Worm (Caenorhabditis elegans) whole organism, young adult: ENCODE results near the gene lin-14.
A peak's percentile ranks its signal among the peaks of the same experiment; 100 is the strongest.

Experiments
- B0019.2 ChIP-seq: fragments of 200-800 bp; sonication (Bioruptor generic); conservative IDR thresholded peaks from 2 replicates; pipeline ENCODE4 v1.3.6; 2022; ENCODE audit warnings: missing genetic modification reagents, missing genetic modification characterization, missing compliant biosample characterization
- B0035.1 ChIP-seq: sonication (generic microtip); optimal IDR thresholded peaks from 2 replicates; lab custom pipeline; 2016; ENCODE audit warnings: missing genetic modification characterization, mild to moderate bottlenecking, missing compliant biosample characterization, missing genotype, missing genetic modification reagents
- B0261.1 ChIP-seq: sonication (generic microtip); optimal IDR thresholded peaks from 2 replicates; lab custom pipeline; 2016; ENCODE audit warnings: mild to moderate bottlenecking, missing genetic modification characterization, moderate library complexity, missing compliant biosample characterization
- C17E4.6 ChIP-seq: fragments of 200-800 bp; sonication (Bioruptor generic); IDR thresholded peaks from 2 replicates; pipeline ENCODE4 v1.3.6; 2022; ENCODE audit warnings: missing genetic modification reagents, missing genetic modification characterization, missing compliant biosample characterization
- F10E7.11 ChIP-seq: sonication (generic microtip); optimal IDR thresholded peaks from 2 replicates; lab custom pipeline; 2017; ENCODE audit warnings: mild to moderate bottlenecking, missing genetic modification characterization, moderate library complexity, missing compliant biosample characterization
- F49E8.2 ChIP-seq: sonication (generic microtip); optimal IDR thresholded peaks from 3 replicates; lab custom pipeline; 2017; ENCODE audit warnings: missing genetic modification characterization, mild to moderate bottlenecking, missing compliant biosample characterization, antibody characterized with exemption, moderate library complexity; ENCODE audit not compliant: insufficient read depth
- F52B5.7 ChIP-seq: sonication (generic microtip); optimal IDR thresholded peaks from 2 replicates; lab custom pipeline; 2016; ENCODE audit warnings: mild to moderate bottlenecking, missing genetic modification characterization, missing compliant biosample characterization
- K11D2.4 ChIP-seq: fragments of 200-800 bp; sonication (Bioruptor generic); IDR thresholded peaks from 2 replicates; pipeline ENCODE4 v1.3.6; 2022; ENCODE audit warnings: missing genetic modification reagents, missing genetic modification characterization, missing compliant biosample characterization
- T26A5.8 ChIP-seq: sonication (generic microtip); optimal IDR thresholded peaks from 2 replicates; lab custom pipeline; 2016; ENCODE audit warnings: missing genetic modification characterization, missing compliant biosample characterization
- Y67H2A.10 ChIP-seq: fragments of 200-800 bp; sonication (Bioruptor generic); conservative IDR thresholded peaks from 2 replicates; pipeline ENCODE4 v1.3.6; 2022; ENCODE audit warnings: missing genetic modification reagents, missing genetic modification characterization, missing compliant biosample characterization
- Y79H2A.3 ChIP-seq: fragments of 200-800 bp; sonication (Bioruptor generic); conservative IDR thresholded peaks from 2 replicates; pipeline ENCODE4 v1.3.6; 2022; ENCODE audit warnings: missing genetic modification reagents, missing genetic modification characterization, missing compliant biosample characterization
- Y95B8A.8 ChIP-seq: fragments of 200-800 bp; sonication (Bioruptor generic); IDR thresholded peaks from 2 replicates; pipeline ENCODE4 v1.3.6; 2022; ENCODE audit warnings: missing genetic modification reagents, missing genetic modification characterization, missing compliant biosample characterization
- akir-1 ChIP-seq: fragments of 200-800 bp; sonication (Bioruptor generic); optimal IDR thresholded peaks from 2 replicates; lab custom pipeline; 2018; ENCODE audit warnings: mild to moderate bottlenecking, missing genetic modification characterization, moderate library complexity, missing compliant biosample characterization
- athp-1 ChIP-seq: sonication (generic microtip); optimal IDR thresholded peaks from 2 replicates; lab custom pipeline; 2017; ENCODE audit warnings: mild to moderate bottlenecking, missing genetic modification characterization, missing compliant biosample characterization
- attf-3 ChIP-seq: fragments of 200-800 bp; sonication (Bioruptor generic); conservative IDR thresholded peaks from 2 replicates; pipeline ENCODE4 v1.3.6; 2022; ENCODE audit warnings: missing genetic modification reagents, missing genetic modification characterization, missing compliant biosample characterization
- attf-6 ChIP-seq: fragments of 200-800 bp; sonication (Bioruptor generic); IDR thresholded peaks from 2 replicates; pipeline ENCODE4 v1.3.6; 2022; ENCODE audit warnings: missing genetic modification reagents, missing genetic modification characterization, missing compliant biosample characterization
- ccch-3 ChIP-seq: fragments of 200-800 bp; sonication (Bioruptor generic); optimal IDR thresholded peaks from 2 replicates; lab custom pipeline; 2018; ENCODE audit warnings: mild to moderate bottlenecking, missing genetic modification characterization, missing compliant biosample characterization
- ceh-27 ChIP-seq: fragments of 200-800 bp; sonication (Bioruptor generic); optimal IDR thresholded peaks from 2 replicates; lab custom pipeline; 2018; ENCODE audit warnings: mild to moderate bottlenecking, missing genetic modification characterization, moderate library complexity, missing compliant biosample characterization
- ceh-40 ChIP-seq: fragments of 200-800 bp; sonication (Bioruptor generic); IDR thresholded peaks from 2 replicates; pipeline ENCODE4 v1.3.6; 2022; ENCODE audit warnings: missing genetic modification characterization, missing compliant biosample characterization
- die-1 ChIP-seq: sonication (generic microtip); optimal IDR thresholded peaks from 2 replicates; lab custom pipeline; 2016; ENCODE audit warnings: missing genotype, mild to moderate bottlenecking, missing genetic modification characterization, missing compliant biosample characterization
- efl-1 ChIP-seq: fragments of 150-350 bp; optimal IDR thresholded peaks from 2 replicates; lab custom pipeline; 2014; ENCODE audit warnings: missing biosample characterization, missing genetic modification reagents, missing genetic modification characterization
- egl-44 ChIP-seq: fragments of 200-800 bp; sonication (Bioruptor generic); IDR thresholded peaks from 2 replicates; pipeline ENCODE4 v1.3.6; 2022; ENCODE audit warnings: missing genetic modification reagents, missing genetic modification characterization, missing compliant biosample characterization
- hlh-12 ChIP-seq: sonication (generic microtip); optimal IDR thresholded peaks from 2 replicates; lab custom pipeline; 2016; ENCODE audit warnings: missing genetic modification characterization, missing compliant biosample characterization
- hsf-1 ChIP-seq: fragments of 200-800 bp; sonication (Bioruptor generic); IDR thresholded peaks from 2 replicates; pipeline ENCODE4 v1.3.6; 2022; ENCODE audit warnings: missing genetic modification reagents, missing genetic modification characterization, missing compliant biosample characterization
- lag-1 ChIP-seq: fragments of 200-800 bp; sonication (Bioruptor generic); IDR thresholded peaks from 2 replicates; pipeline ENCODE4 v1.3.6; 2022; ENCODE audit warnings: missing genetic modification reagents, missing genetic modification characterization, missing compliant biosample characterization
- let-607 ChIP-seq, 2 experiments: fragments of 200-800 bp in 1 of 2; sonication (Bioruptor generic) in 1 of 2; sonication (generic microtip) in 1 of 2; optimal IDR thresholded peaks; 2 replicates each; lab custom pipeline; 2016 to 2018; ENCODE audit warnings: mild to moderate bottlenecking in 2 of 2, missing compliant biosample characterization in 2 of 2, missing genetic modification characterization in 2 of 2, moderate library complexity in 2 of 2, missing genotype in 1 of 2
- lin-40 ChIP-seq: sonication (generic microtip); optimal IDR thresholded peaks from 2 replicates; lab custom pipeline; 2016; ENCODE audit warnings: missing genetic modification characterization, mild to moderate bottlenecking, missing compliant biosample characterization, missing genotype, missing genetic modification reagents
- lir-1 ChIP-seq: fragments of 200-800 bp; sonication (Bioruptor generic); conservative IDR thresholded peaks from 2 replicates; pipeline ENCODE4 v1.3.6; 2022; ENCODE audit warnings: missing genetic modification reagents, missing genetic modification characterization, missing compliant biosample characterization
- lsy-27 ChIP-seq: sonication (generic microtip); optimal IDR thresholded peaks from 2 replicates; lab custom pipeline; 2017; ENCODE audit warnings: missing genetic modification characterization, mild to moderate bottlenecking, missing compliant biosample characterization, antibody characterized with exemption, missing genotype, borderline replicate concordance; ENCODE audit not compliant: insufficient read depth
- madf-10 ChIP-seq: sonication (generic microtip); optimal IDR thresholded peaks from 2 replicates; lab custom pipeline; 2016; ENCODE audit warnings: mild to moderate bottlenecking, missing genetic modification characterization, missing compliant biosample characterization
- madf-3 ChIP-seq: fragments of 200-800 bp; sonication (Bioruptor generic); IDR thresholded peaks from 2 replicates; pipeline ENCODE4 v1.3.6; 2022; ENCODE audit warnings: missing genetic modification reagents, missing genetic modification characterization, missing compliant biosample characterization
- madf-8 ChIP-seq: fragments of 200-800 bp; sonication (Bioruptor generic); conservative IDR thresholded peaks from 2 replicates; pipeline ENCODE4 v1.3.6; 2022; ENCODE audit warnings: missing genetic modification reagents, missing genetic modification characterization, missing compliant biosample characterization
- mel-28 ChIP-seq: sonication (generic microtip); optimal IDR thresholded peaks from 2 replicates; lab custom pipeline; 2016; ENCODE audit warnings: borderline replicate concordance, mild to moderate bottlenecking, missing genetic modification characterization, missing compliant biosample characterization
- nhr-27 ChIP-seq: fragments of 200-800 bp; sonication (Bioruptor generic); optimal IDR thresholded peaks from 2 replicates; lab custom pipeline; 2018; ENCODE audit warnings: mild to moderate bottlenecking, missing genetic modification characterization, moderate library complexity, missing compliant biosample characterization
- rcor-1 ChIP-seq: fragments of 200-800 bp; sonication (Bioruptor generic); IDR thresholded peaks from 2 replicates; pipeline ENCODE4 v1.3.6; 2022; ENCODE audit warnings: missing genetic modification reagents, missing genetic modification characterization, missing compliant biosample characterization
- rec-8 ChIP-seq, 2 experiments: sonication (generic microtip); optimal IDR thresholded peaks; 2 replicates each; lab custom pipeline; 2016; ENCODE audit warnings: mild to moderate bottlenecking in 2 of 2, missing genetic modification characterization in 2 of 2, missing genetic modification reagents in 2 of 2, missing genotype in 2 of 2, missing biosample characterization in 1 of 2, missing compliant biosample characterization in 1 of 2, moderate library complexity in 1 of 2
- repo-1 ChIP-seq: sonication (generic microtip); optimal IDR thresholded peaks from 2 replicates; lab custom pipeline; 2017; ENCODE audit warnings: mild to moderate bottlenecking, missing genetic modification characterization, missing compliant biosample characterization
- sea-2 ChIP-seq: fragments of 200-800 bp; sonication (Bioruptor generic); IDR thresholded peaks from 2 replicates; pipeline ENCODE4 v1.3.6; 2022; ENCODE audit warnings: missing genetic modification characterization, missing compliant biosample characterization
- snpc-4 ChIP-seq, 5 experiments: fragments of 150-350 bp in 1 of 5; sonication (generic microtip) in 4 of 5; optimal IDR thresholded peaks; 2 replicates each; lab custom pipeline; 2014 to 2018; ENCODE audit warnings: missing genetic modification characterization in 5 of 5, missing biosample characterization in 3 of 5, antibody characterized with exemption in 2 of 5, mild to moderate bottlenecking in 2 of 5, missing compliant biosample characterization in 2 of 5, missing genotype in 2 of 5, moderate library complexity in 2 of 5, missing genetic modification reagents in 1 of 5
- sptf-2 ChIP-seq: fragments of 200-800 bp; sonication (Bioruptor generic); optimal IDR thresholded peaks from 2 replicates; lab custom pipeline; 2018; ENCODE audit warnings: mild to moderate bottlenecking, missing genetic modification characterization, missing compliant biosample characterization
- tbp1 ChIP-seq: fragments of 200-800 bp; sonication (Bioruptor generic); optimal IDR thresholded peaks from 2 replicates; lab custom pipeline; 2018; ENCODE audit warnings: mild to moderate bottlenecking, missing genetic modification characterization, missing compliant biosample characterization
- tbx-9 ChIP-seq: sonication (generic microtip); optimal IDR thresholded peaks from 2 replicates; lab custom pipeline; 2016; ENCODE audit warnings: borderline replicate concordance, missing genetic modification characterization, inconsistent platforms, missing compliant biosample characterization
- tlf-1 ChIP-seq: fragments of 200-800 bp; sonication (Bioruptor generic); optimal IDR thresholded peaks from 2 replicates; lab custom pipeline; 2018; ENCODE audit warnings: mild to moderate bottlenecking, missing genetic modification characterization, missing compliant biosample characterization
- unc-62 ChIP-seq: fragments of 150-350 bp; optimal IDR thresholded peaks from 2 replicates; lab custom pipeline; 2014; ENCODE audit warnings: missing biosample characterization, missing genetic modification reagents, missing genetic modification characterization
- zim-3 ChIP-seq: sonication (generic microtip); optimal IDR thresholded peaks from 2 replicates; lab custom pipeline; 2017; ENCODE audit warnings: mild to moderate bottlenecking, missing genetic modification characterization, moderate library complexity, missing compliant biosample characterization
- ztf-25 ChIP-seq: fragments of 200-800 bp; sonication (Bioruptor generic); IDR thresholded peaks from 2 replicates; pipeline ENCODE4 v1.3.6; 2022; ENCODE audit warnings: missing genetic modification reagents, missing genetic modification characterization, missing compliant biosample characterization
- ztf-28 ChIP-seq: fragments of 200-800 bp; sonication (Bioruptor generic); IDR thresholded peaks from 2 replicates; pipeline ENCODE4 v1.3.6; 2022; ENCODE audit warnings: missing genetic modification reagents, missing genetic modification characterization, missing compliant biosample characterization

lin-14 gene

ce11 chrX:11471893-11472292 is 6.5 kb downstream of the lin-14 start (continued):
- TF ChIP-seq unc-62 (GFP tag; lab: Kevin White, UChicago) (no peak), lag-1 (no peak), attf-6 (GFP tag; lab: Robert Waterston, UW) (no peak), T26A5.8 (tag; lab: Kevin White, UChicago) (no peak), rcor-1 (GFP tag; lab: Robert Waterston, UW) (no peak), ztf-25 (GFP tag; lab: Robert Waterston, UW) (no peak), hlh-12 (tag; lab: Kevin White, UChicago) (no peak), snpc-4 (GFP tag; optimal IDR thresholded peaks at IDR 0.05; lab: Kevin White, UChicago) (no peak), snpc-4 (tag; optimal IDR thresholded peaks at IDR 0.05; lab: Kevin White, UChicago) (peak in 2 of 4 experiments; percentile 22 to 43), nhr-27 (tag; lab: Kevin White, UChicago) (no peak), ceh-40 (no peak), lir-1 (GFP tag; lab: Robert Waterston, UW) (no peak; the same call in 1 of the 2 replicates), F10E7.11 (no peak), sea-2 (GFP tag; lab: Robert Waterston, UW) (no peak), madf-3 (GFP tag; lab: Robert Waterston, UW) (no peak), akir-1 (GFP tag; lab: Kevin White, UChicago) (no peak), F52B5.7 (tag; lab: Kevin White, UChicago) (peak; percentile 45), lin-40 (tag; lab: Kevin White, UChicago) (peak; percentile 53), mel-28 (tag; lab: Kevin White, UChicago) (no peak), athp-1 (tag; lab: Kevin White, UChicago) (peak; percentile 9), egl-44 (GFP tag; lab: Robert Waterston, UW) (0 out of 2 replicates have a peak, but pooled peaks have one; percentile 31), F49E8.2 (tag; lab: Kevin White, UChicago) (no peak), K11D2.4 (GFP tag; lab: Robert Waterston, UW) (peak; percentile 70; the same call in 1 of the 2 replicates), sptf-2 (GFP tag; lab: Kevin White, UChicago) (no peak), ceh-27 (peak; percentile 93), ccch-3 (no peak), madf-10 (peak; percentile 74), madf-8 (GFP tag; lab: Robert Waterston, UW) (no peak), repo-1 (tag; lab: Kevin White, UChicago) (no peak), tlf-1 (GFP tag; lab: Kevin White, UChicago) (peak; percentile 57), C17E4.6 (GFP tag; lab: Robert Waterston, UW) (no peak), ztf-28 (no peak), attf-3 (no peak), tbp1 (GFP tag; lab: Kevin White, UChicago) (peak; percentile 18), let-607 (tag; optimal IDR thresholded peaks at IDR 0.05; lab: Kevin White, UChicago) (peak in 1 of 2 experiments; percentile 44), rec-8 (tag; optimal IDR thresholded peaks at IDR 0.05; lab: Kevin White, UChicago) (no peak), zim-3 (tag; lab: Kevin White, UChicago) (no peak), Y79H2A.3 (GFP tag; lab: Robert Waterston, UW) (no peak), B0261.1 (tag; lab: Kevin White, UChicago) (no peak), die-1 (tag; lab: Kevin White, UChicago) (no peak), B0035.1 (tag; lab: Kevin White, UChicago) (no peak), tbx-9 (tag; lab: Kevin White, UChicago) (no peak), Y67H2A.10 (no peak; the same call in 1 of the 2 replicates), lsy-27 (no peak), efl-1 (no peak), B0019.2 (GFP tag; lab: Robert Waterston, UW) (no peak), hsf-1 (GFP tag; lab: Robert Waterston, UW) (0 out of 2 replicates have a peak, but pooled peaks have one; percentile 45), Y95B8A.8 (GFP tag; lab: Robert Waterston, UW) (peak; percentile 71; the same call in 1 of the 2 replicates)
